Worm (Caenorhabditis elegans) whole organism, midembryonic: ENCODE measurements around the gene fbxa-50.

Source experiments
- T22C8.4 ChIP-seq: fragments of 200-800 bp; sonication (Bioruptor generic); IDR thresholded peaks from 2 replicates; pipeline ENCODE4 v1.3.6; 2022; ENCODE audit warnings: missing genetic modification characterization, missing compliant biosample characterization
- cog-1 ChIP-seq: sonication (generic microtip); optimal IDR thresholded peaks from 2 replicates; lab custom pipeline; 2016; ENCODE audit warnings: missing genetic modification characterization, missing compliant biosample characterization
- flt-1 ChIP-seq: fragments of 200-800 bp; sonication (Bioruptor generic); IDR thresholded peaks from 2 replicates; pipeline ENCODE4 v1.3.6; 2022; ENCODE audit warnings: missing genetic modification characterization, missing compliant biosample characterization
- klf-2 ChIP-seq: fragments of 200-800 bp; sonication (Bioruptor generic); conservative IDR thresholded peaks from 2 replicates; pipeline ENCODE4 v1.3.6; 2022; ENCODE audit warnings: missing genetic modification reagents, missing genetic modification characterization, missing compliant biosample characterization
- med-1 ChIP-seq: sonication (generic microtip); optimal IDR thresholded peaks from 2 replicates; lab custom pipeline; 2017; ENCODE audit warnings: missing genetic modification characterization, mild to moderate bottlenecking, missing compliant biosample characterization, antibody characterized with exemption, missing genetic modification reagents; ENCODE audit not compliant: insufficient read depth
- ref-1 ChIP-seq: fragments of 200-800 bp; sonication (Bioruptor generic); conservative IDR thresholded peaks from 2 replicates; pipeline ENCODE4 v1.3.6; 2022; ENCODE audit warnings: missing genetic modification reagents, missing genetic modification characterization, missing compliant biosample characterization
- tab-1 ChIP-seq: fragments of 200-800 bp; sonication (Bioruptor generic); IDR thresholded peaks from 2 replicates; pipeline ENCODE4 v1.3.6; 2022; ENCODE audit warnings: missing genetic modification characterization, missing compliant biosample characterization
- ztf-23 ChIP-seq: fragments of 200-800 bp; sonication (Bioruptor generic); IDR thresholded peaks from 2 replicates; pipeline ENCODE4 v1.3.6; 2022; ENCODE audit warnings: missing genetic modification reagents, missing genetic modification characterization, missing compliant biosample characterization
- ztf-29 ChIP-seq: fragments of 200-800 bp; sonication (Bioruptor generic); IDR thresholded peaks from 2 replicates; pipeline ENCODE4 v1.3.6; 2022; ENCODE audit warnings: missing genetic modification reagents, missing genetic modification characterization, missing compliant biosample characterization

The fbxa-50 gene

ce11 chrIII:1288473-1289056 lies at the start of gene fbxa-50:
Gene fbxa-50 (minus strand): TSS chrIII:1288523.
- TF ChIP-seq T22C8.4 (no peak), ztf-29 (no peak), flt-1 (no peak), med-1 (GFP tag; lab: Kevin White, UChicago) (no peak), cog-1 (tag; lab: Kevin White, UChicago) (no peak), ref-1 (no peak), klf-2 (GFP tag; lab: Robert Waterston, UW) (no peak), ztf-23 (no peak), tab-1 (GFP tag; lab: Robert Waterston, UW) (no peak)

- no peak for TF ChIP-seq klf-2 (GFP tag; lab: Robert Waterston, UW)
- TF ChIP-seq cog-1 (tag; lab: Kevin White, UChicago): no peak
- no peak for TF ChIP-seq med-1 (GFP tag; lab: Kevin White, UChicago)
- TF ChIP-seq tab-1 (GFP tag; lab: Robert Waterston, UW): no peak
- no peak for TF ChIP-seq ztf-29
- no peak for TF ChIP-seq ref-1
- TF ChIP-seq flt-1: no peak
- no peak for TF ChIP-seq T22C8.4
- no peak for TF ChIP-seq ztf-23
These were observed 43.6 kb upstream of the fbxa-50 start, which contains the start of gene Y82E9BL.19 for ce11 chrIII:1331894-1332293. Gene Y82E9BL.19 (plus strand): TSS chrIII:1332016.

- TF ChIP-seq ztf-29: no peak
- no peak for TF ChIP-seq klf-2 (GFP tag; lab: Robert Waterston, UW)
- no peak for TF ChIP-seq T22C8.4
- no peak for TF ChIP-seq tab-1 (GFP tag; lab: Robert Waterston, UW)
- no peak for TF ChIP-seq cog-1 (tag; lab: Kevin White, UChicago)
- TF ChIP-seq ref-1: no peak
- no peak for TF ChIP-seq med-1 (GFP tag; lab: Kevin White, UChicago)
- no peak for TF ChIP-seq ztf-23
- no peak for TF ChIP-seq flt-1
These were observed 38.2 kb upstream of the fbxa-50 start, which contains the start of gene Y82E9BL.18 for ce11 chrIII:1326490-1326889. Gene Y82E9BL.18 (plus strand): TSS chrIII:1326790.

ce11 chrIII:1324513-1324912 lies 36.2 kb upstream of the fbxa-50 start, which contains the start of gene fbxa-14:
Gene fbxa-14 (minus strand): TSS chrIII:1324613.
- TF ChIP-seq flt-1 (no peak), cog-1 (tag; lab: Kevin White, UChicago) (no peak), ztf-29 (no peak), T22C8.4 (no peak), ref-1 (no peak), med-1 (GFP tag; lab: Kevin White, UChicago) (no peak), ztf-23 (no peak), klf-2 (GFP tag; lab: Robert Waterston, UW) (no peak), tab-1 (GFP tag; lab: Robert Waterston, UW) (no peak)

ce11 chrIII:1323555-1323954 lies 35.2 kb upstream of the fbxa-50 start:
- TF ChIP-seq ref-1: no peak
- no peak for TF ChIP-seq cog-1 (tag; lab: Kevin White, UChicago)
- TF ChIP-seq T22C8.4: no peak
- no peak for TF ChIP-seq ztf-29
- TF ChIP-seq klf-2 (GFP tag; lab: Robert Waterston, UW): no peak
- TF ChIP-seq med-1 (GFP tag; lab: Kevin White, UChicago): no peak
- TF ChIP-seq flt-1: no peak
- no peak for TF ChIP-seq ztf-23
- TF ChIP-seq tab-1 (GFP tag; lab: Robert Waterston, UW): no peak

- TF ChIP-seq med-1 (GFP tag; lab: Kevin White, UChicago): no peak
- TF ChIP-seq T22C8.4: no peak
These were observed 33.2 kb upstream of the fbxa-50 start, which contains the start of gene fbxa-15 for ce11 chrIII:1321561-1321960. Gene fbxa-15 (minus strand): TSS chrIII:1321661.

ce11 chrIII:1315038-1315437 lies 26.7 kb upstream of the fbxa-50 start, which contains the start of the genes fbxa-80 and fbxa-19:
Gene fbxa-80 (minus strand): TSS chrIII:1315210.
Gene fbxa-19 (plus strand): TSS chrIII:1315401.
- TF ChIP-seq med-1 (GFP tag; lab: Kevin White, UChicago) (no peak), tab-1 (GFP tag; lab: Robert Waterston, UW) (no peak), ztf-23 (no peak), ztf-29 (no peak), flt-1 (no peak)

- no peak for TF ChIP-seq med-1 (GFP tag; lab: Kevin White, UChicago)
- TF ChIP-seq ref-1: no peak
- TF ChIP-seq klf-2 (GFP tag; lab: Robert Waterston, UW): no peak
- TF ChIP-seq tab-1 (GFP tag; lab: Robert Waterston, UW): no peak
- no peak for TF ChIP-seq ztf-29
- no peak for TF ChIP-seq T22C8.4
- TF ChIP-seq flt-1: no peak
- no peak for TF ChIP-seq ztf-23
These were observed 26.0 kb upstream of the fbxa-50 start for ce11 chrIII:1314283-1314682.

- no peak for TF ChIP-seq ztf-23
- TF ChIP-seq ref-1: no peak
These were observed 23.0 kb upstream of the fbxa-50 start for ce11 chrIII:1311367-1311766.

ce11 chrIII:1308887-1309286 lies 20.6 kb upstream of the fbxa-50 start, which contains the start of gene Y82E9BL.12:
Gene Y82E9BL.12 (plus strand): TSS chrIII:1309187.
- no peak for TF ChIP-seq cog-1 (tag; lab: Kevin White, UChicago)
- TF ChIP-seq med-1 (GFP tag; lab: Kevin White, UChicago): no peak
- TF ChIP-seq ztf-29: no peak
- no peak for TF ChIP-seq ztf-23

- no peak for TF ChIP-seq T22C8.4
- no peak for TF ChIP-seq klf-2 (GFP tag; lab: Robert Waterston, UW)
- TF ChIP-seq ref-1: no peak
- no peak for TF ChIP-seq cog-1 (tag; lab: Kevin White, UChicago)
- TF ChIP-seq ztf-23: no peak
- TF ChIP-seq med-1 (GFP tag; lab: Kevin White, UChicago): no peak
These were observed 19.9 kb upstream of the fbxa-50 start, which contains the start of gene fbxa-79 for ce11 chrIII:1308209-1308608. Gene fbxa-79 (minus strand): TSS chrIII:1308294.
